Worm (Caenorhabditis elegans): Measurements from ENCODE around the gene C45G9.6.

DNA sequence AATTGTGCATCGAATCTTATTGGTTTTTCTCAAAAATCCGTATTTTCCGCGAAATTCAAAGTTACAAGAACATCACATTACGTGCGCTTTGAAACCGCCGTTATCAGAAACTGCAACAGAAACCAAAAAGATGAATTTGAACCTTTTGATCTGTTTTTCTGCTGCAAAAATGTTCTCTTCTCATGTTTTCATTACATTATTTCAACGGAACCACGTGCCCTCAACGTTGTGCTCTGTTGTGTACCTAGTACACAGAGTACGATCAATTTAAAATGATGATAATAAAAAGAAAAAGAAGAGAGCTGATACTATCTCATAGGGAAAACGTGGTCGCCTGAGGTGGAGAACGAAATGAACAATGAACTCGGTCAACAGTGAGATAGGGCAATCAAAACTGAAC is 41.8 kb downstream of the C45G9.6 start:
- TF ChIP-seq snpc-4 (tag; optimal IDR thresholded peaks at IDR 0.05) (no peak), ztf-11 (tag; optimal IDR thresholded peaks at IDR 0.05) (no peak), blmp-1 (tag; optimal IDR thresholded peaks at IDR 0.05) (no peak), mep-1 (tag; optimal IDR thresholded peaks at IDR 0.05) (no peak), lsy-2 (tag; optimal IDR thresholded peaks at IDR 0.05) (no peak)

Data from whole organism, mixed stage, embryonic.